Fruit fly (Drosophila melanogaster) whole organism, embryonic: ENCODE data around the gene CG42674.

Source experiments
- CG1024 ChIP-seq: fragments of 200-800 bp; sonication (Bioruptor generic); IDR thresholded peaks from 2 replicates; pipeline ENCODE4 v1.3.6; 2022; ENCODE audit warnings: missing biosample characterization, missing genetic modification characterization
- CG10431 ChIP-seq: fragments of 200-800 bp; sonication (Bioruptor generic); optimal IDR thresholded peaks from 3 replicates; lab custom pipeline; 2018; ENCODE audit warnings: missing biosample characterization, mild to moderate bottlenecking, missing genetic modification characterization
- CG11247 ChIP-seq: fragments of 200-800 bp; sonication (Bioruptor generic); IDR thresholded peaks from 2 replicates; pipeline ENCODE4 v1.3.6; 2022; ENCODE audit warnings: missing biosample characterization, missing genetic modification characterization
- CG11398 ChIP-seq: fragments of 200-800 bp; sonication (Bioruptor generic); optimal IDR thresholded peaks from 2 replicates; lab custom pipeline; 2016; ENCODE audit warnings: missing biosample characterization, missing genetic modification characterization
- CG11723 ChIP-seq: fragments of 200-800 bp; sonication (Bioruptor generic); optimal IDR thresholded peaks from 2 replicates; lab custom pipeline; 2017; ENCODE audit warnings: missing biosample characterization, mild to moderate bottlenecking, missing genetic modification characterization
- CG15011 ChIP-seq: fragments of 200-800 bp; sonication (Bioruptor generic); optimal IDR thresholded peaks from 3 replicates; lab custom pipeline; 2018; ENCODE audit warnings: missing biosample characterization, mild to moderate bottlenecking, missing genetic modification characterization
- CG18011 ChIP-seq: fragments of 200-800 bp; sonication (Bioruptor generic); optimal IDR thresholded peaks from 2 replicates; lab custom pipeline; 2017; ENCODE audit warnings: missing biosample characterization, missing genetic modification characterization, mild to moderate bottlenecking, moderate library complexity, missing genotype
- CG1832 ChIP-seq: fragments of 200-800 bp; sonication (Bioruptor generic); optimal IDR thresholded peaks from 2 replicates; lab custom pipeline; 2017; ENCODE audit warnings: missing biosample characterization, mild to moderate bottlenecking, missing genetic modification characterization, inconsistent platforms
- CG18476 ChIP-seq: fragments of 200-800 bp; sonication (Bioruptor generic); optimal IDR thresholded peaks from 2 replicates; lab custom pipeline; 2016; ENCODE audit warnings: missing biosample characterization, mild to moderate bottlenecking, missing genetic modification characterization
- CG18599 ChIP-seq: fragments of 200-800 bp; sonication (Bioruptor generic); optimal IDR thresholded peaks from 3 replicates; lab custom pipeline; 2017; ENCODE audit warnings: missing biosample characterization, missing genetic modification characterization, mild to moderate bottlenecking, moderate library complexity, missing genetic modification reagents
- CG2129 ChIP-seq: fragments of 200-800 bp; sonication (Bioruptor generic); IDR thresholded peaks from 2 replicates; pipeline ENCODE4 v1.3.6; 2022; ENCODE audit warnings: missing biosample characterization, missing genetic modification characterization; ENCODE audit not compliant: partially characterized antibody
- CG34376 ChIP-seq: fragments of 200-800 bp; sonication (Bioruptor generic); optimal IDR thresholded peaks from 2 replicates; lab custom pipeline; 2018; ENCODE audit warnings: missing biosample characterization, mild to moderate bottlenecking, missing genetic modification characterization
- CG34422 ChIP-seq: fragments of 200-800 bp; sonication (Bioruptor generic); IDR thresholded peaks from 3 replicates; pipeline ENCODE4 v1.3.6; 2022; ENCODE audit warnings: missing biosample characterization, missing genetic modification characterization
- CG4617 ChIP-seq: fragments of 200-800 bp; sonication (Bioruptor generic); optimal IDR thresholded peaks from 3 replicates; lab custom pipeline; 2016; ENCODE audit warnings: missing biosample characterization, missing genetic modification characterization, borderline replicate concordance
- CG6254 ChIP-seq: fragments of 200-800 bp; sonication (Bioruptor generic); optimal IDR thresholded peaks from 3 replicates; lab custom pipeline; 2017; ENCODE audit warnings: mild to moderate bottlenecking, missing biosample characterization, missing genetic modification reagents, missing genetic modification characterization
- CG7357 ChIP-seq: fragments of 200-800 bp; sonication (Bioruptor generic); IDR thresholded peaks from 3 replicates; pipeline ENCODE4 v1.3.6; 2022; ENCODE audit warnings: missing biosample characterization, missing genetic modification characterization
- CG7987 ChIP-seq: fragments of 200-800 bp; sonication (Bioruptor generic); optimal IDR thresholded peaks from 2 replicates; lab custom pipeline; 2018; ENCODE audit warnings: missing biosample characterization, mild to moderate bottlenecking, missing genetic modification characterization, moderate library complexity
- CoRest ChIP-seq: fragments of 200-800 bp; sonication (Bioruptor generic); optimal IDR thresholded peaks from 3 replicates; lab custom pipeline; 2018; ENCODE audit warnings: missing biosample characterization, mild to moderate bottlenecking, missing genetic modification characterization, moderate library complexity
- Deaf1 ChIP-seq: fragments of 200-800 bp; optimal IDR thresholded peaks from 3 replicates; lab custom pipeline; 2019; ENCODE audit warnings: missing biosample characterization, mild to moderate bottlenecking, missing genetic modification characterization, moderate library complexity
- Dfd ChIP-seq, 2 experiments: fragments of >200 bp; optimal IDR thresholded peaks; 2 replicates each; lab custom pipeline; 2017; ENCODE audit warnings: missing biosample characterization in 2 of 2, missing genetic modification characterization in 2 of 2
- Gug ChIP-seq: fragments of 200-800 bp; sonication (Bioruptor generic); IDR thresholded peaks from 4 replicates; pipeline ENCODE4 v1.3.6; 2022; ENCODE audit warnings: missing biosample characterization, missing genetic modification characterization
- HLH54F ChIP-seq: fragments of 200-800 bp; sonication (Bioruptor generic); optimal IDR thresholded peaks from 3 replicates; lab custom pipeline; 2016; ENCODE audit warnings: missing biosample characterization, missing genetic modification characterization
- MESR4 ChIP-seq: fragments of 200-800 bp; sonication (Bioruptor generic); optimal IDR thresholded peaks from 2 replicates; lab custom pipeline; 2018; ENCODE audit warnings: missing biosample characterization, mild to moderate bottlenecking, missing genetic modification characterization, moderate library complexity
- Mad ChIP-seq: fragments of 200-800 bp; sonication (Bioruptor generic); optimal IDR thresholded peaks from 2 replicates; lab custom pipeline; 2016; ENCODE audit warnings: missing biosample characterization, missing genetic modification characterization
- Med ChIP-seq: fragments of 200-800 bp; sonication (Bioruptor generic); peaks from one replicate; lab custom pipeline; 2016; ENCODE audit warnings: missing biosample characterization, missing genetic modification characterization, mild to moderate bottlenecking, inconsistent platforms, moderate library complexity
- Pdp1 ChIP-seq, 2 experiments: fragments of 200-800 bp; sonication (Bioruptor generic); optimal IDR thresholded peaks; 3 replicates each; lab custom pipeline; 2016; ENCODE audit warnings: missing biosample characterization in 2 of 2, missing genetic modification characterization in 2 of 2, mild to moderate bottlenecking in 1 of 2, moderate library complexity in 1 of 2
- Sry-δ ChIP-seq: fragments of 200-800 bp; sonication (Bioruptor generic); optimal IDR thresholded peaks from 2 replicates; lab custom pipeline; 2016; ENCODE audit warnings: missing biosample characterization, missing genetic modification characterization
- al ChIP-seq: fragments of 200-800 bp; sonication (Bioruptor generic); IDR thresholded peaks from 2 replicates; pipeline ENCODE4 v1.3.6; 2022; ENCODE audit warnings: missing biosample characterization, missing genetic modification characterization
- bigmax ChIP-seq: fragments of 200-800 bp; sonication (Bioruptor generic); optimal IDR thresholded peaks from 2 replicates; lab custom pipeline; 2018; ENCODE audit warnings: missing biosample characterization, mild to moderate bottlenecking, missing genetic modification characterization
- ci ChIP-seq: fragments of 200-800 bp; sonication (Bioruptor generic); IDR thresholded peaks from 3 replicates; pipeline ENCODE4 v1.3.6; 2022; ENCODE audit warnings: missing biosample characterization, missing genetic modification characterization
- cwo ChIP-seq: fragments of 200-800 bp; sonication (Bioruptor generic); optimal IDR thresholded peaks from 3 replicates; lab custom pipeline; 2017; ENCODE audit warnings: missing biosample characterization, missing genetic modification characterization, mild to moderate bottlenecking, moderate library complexity, missing genetic modification reagents
- esg ChIP-seq: fragments of 200-800 bp; sonication (Bioruptor generic); conservative IDR thresholded peaks from 2 replicates; pipeline ENCODE4 v1.3.6; 2022; ENCODE audit warnings: missing biosample characterization, missing genetic modification characterization
- exex ChIP-seq: fragments of 200-800 bp; sonication (Bioruptor generic); optimal IDR thresholded peaks from 4 replicates; lab custom pipeline; 2018; ENCODE audit warnings: missing biosample characterization, mild to moderate bottlenecking, missing genetic modification characterization, moderate library complexity
- grn ChIP-seq: fragments of 200-800 bp; sonication (Bioruptor generic); optimal IDR thresholded peaks from 3 replicates; lab custom pipeline; 2017; ENCODE audit warnings: missing biosample characterization, missing genetic modification characterization
- gro ChIP-seq: fragments of 200-800 bp; sonication (Bioruptor generic); optimal IDR thresholded peaks from 2 replicates; lab custom pipeline; 2016; ENCODE audit warnings: missing biosample characterization, missing genetic modification characterization
- gt ChIP-seq: fragments of 200-800 bp; sonication (Bioruptor generic); IDR thresholded peaks from 2 replicates; pipeline ENCODE4 v1.3.6; 2022; ENCODE audit warnings: missing biosample characterization, missing genetic modification characterization
- h ChIP-seq: fragments of >200 bp; optimal IDR thresholded peaks from 2 replicates; lab custom pipeline; 2017
- hkb ChIP-seq, 2 experiments: fragments of 200-800 bp in 1 of 2; fragments of >200 bp in 1 of 2; sonication (Bioruptor generic) in 1 of 2; IDR thresholded peaks in 1 of 2; optimal IDR thresholded peaks in 1 of 2; 2 replicates each; pipeline versions ENCODE4 v1.3.6 to Lab custom; 2017 to 2022; ENCODE audit warnings: missing biosample characterization in 1 of 2, missing genetic modification characterization in 1 of 2
- onecut ChIP-seq: fragments of 200-800 bp; sonication (Bioruptor generic); IDR thresholded peaks from 2 replicates; pipeline ENCODE4 v1.3.6; 2022; ENCODE audit warnings: missing biosample characterization, missing genetic modification characterization
- rib ChIP-seq: fragments of 200-800 bp; sonication (Bioruptor generic); IDR thresholded peaks from 2 replicates; pipeline ENCODE4 v1.3.6; 2022; ENCODE audit warnings: missing biosample characterization, missing genetic modification characterization
- sd ChIP-seq: fragments of 200-800 bp; sonication (Bioruptor generic); optimal IDR thresholded peaks from 3 replicates; lab custom pipeline; 2018; ENCODE audit warnings: missing biosample characterization, mild to moderate bottlenecking, missing genetic modification characterization, moderate library complexity
- so ChIP-seq: fragments of 200-800 bp; sonication (Bioruptor generic); IDR thresholded peaks from 3 replicates; pipeline ENCODE4 v1.3.6; 2022; ENCODE audit warnings: missing biosample characterization, missing genetic modification characterization
- sug ChIP-seq: fragments of 200-800 bp; optimal IDR thresholded peaks from 2 replicates; lab custom pipeline; 2019; ENCODE audit warnings: missing biosample characterization, mild to moderate bottlenecking, missing genetic modification characterization, moderate library complexity
- tap ChIP-seq: fragments of 200-800 bp; optimal IDR thresholded peaks from 3 replicates; lab custom pipeline; 2019; ENCODE audit warnings: missing biosample characterization, mild to moderate bottlenecking, missing genetic modification characterization, moderate library complexity
- tgo ChIP-seq: fragments of 200-800 bp; sonication (Bioruptor generic); IDR thresholded peaks from 3 replicates; pipeline ENCODE4 v1.3.6; 2022; ENCODE audit warnings: missing biosample characterization, missing genetic modification characterization
- unc-4 ChIP-seq: fragments of 200-800 bp; sonication (Bioruptor generic); IDR thresholded peaks from 2 replicates; pipeline ENCODE4 v1.3.6; 2022; ENCODE audit warnings: missing biosample characterization, missing genetic modification characterization; ENCODE audit not compliant: partially characterized antibody
- usp ChIP-seq: fragments of >200 bp; optimal IDR thresholded peaks from 2 replicates; lab custom pipeline; 2017; ENCODE audit warnings: missing biosample characterization, missing genetic modification characterization

Gene CG42674

dm6 chr3L:20194731-20195130, 3.4 kb downstream of the CG42674 start (continued):
- no peak for TF ChIP-seq CG15011 (GFP tag; lab: Kevin White, UChicago)
- no peak for TF ChIP-seq CG11247
- TF ChIP-seq CG18011 (GFP tag; lab: Kevin White, UChicago): no peak
- no peak for TF ChIP-seq CG7987 (GFP tag; lab: Kevin White, UChicago)
- TF ChIP-seq h (lab: Kevin White, UChicago): no peak
- peak; percentile 90 for TF ChIP-seq Med (GFP tag; lab: Kevin White, UChicago)
- TF ChIP-seq Sry-δ (GFP tag; lab: Kevin White, UChicago): no peak

dm6 chr3L:20193748-20194058, 4.4 kb downstream of the CG42674 start:
- TF ChIP-seq CG6254 (GFP tag; lab: Kevin White, UChicago) (no peak), sd (tag; lab: Kevin White, UChicago) (peak; percentile 42), gt (GFP tag; lab: Robert Waterston, UW) (no peak), CG11723 (GFP tag; lab: Kevin White, UChicago) (no peak), so (GFP tag; lab: Robert Waterston, UW) (no peak), unc-4 (GFP tag; lab: Robert Waterston, UW) (no peak), rib (GFP tag; lab: Robert Waterston, UW) (no peak), HLH54F (GFP tag; lab: Kevin White, UChicago) (no peak), gro (peak; percentile 7), Mad (GFP tag; lab: Kevin White, UChicago) (no peak), onecut (GFP tag; lab: Robert Waterston, UW) (no peak), exex (tag; lab: Kevin White, UChicago) (peak; percentile 97), hkb (optimal IDR thresholded peaks at IDR 0.05; lab: Kevin White, UChicago) (no peak), hkb (GFP tag; IDR thresholded peaks at IDR 0.05; lab: Robert Waterston, UW) (no peak), cwo (GFP tag; lab: Kevin White, UChicago) (peak; percentile 35), esg (GFP tag; lab: Robert Waterston, UW) (no peak), CG34376 (GFP tag; lab: Kevin White, UChicago) (peak; percentile 90), CG18599 (peak; percentile 8), CoRest (tag; lab: Kevin White, UChicago) (no peak), CG1832 (no peak), Gug (GFP tag; lab: Robert Waterston, UW) (no peak), bigmax (GFP tag; lab: Kevin White, UChicago) (no peak), Pdp1 (GFP tag; optimal IDR thresholded peaks at IDR 0.05; lab: Kevin White, UChicago) (no peak), ci (GFP tag; lab: Robert Waterston, UW) (no peak), CG18476 (GFP tag; lab: Kevin White, UChicago) (no peak), tap (tag; lab: Kevin White, UChicago) (no peak), CG1024 (GFP tag; lab: Robert Waterston, UW) (no peak), Deaf1 (tag; lab: Kevin White, UChicago) (peak; percentile 22), sug (tag; lab: Kevin White, UChicago) (peak; percentile 73), Med (GFP tag; lab: Kevin White, UChicago) (peak; percentile 0), grn (GFP tag; lab: Kevin White, UChicago) (peak; percentile 73)

- TF ChIP-seq CG4617 (GFP tag; lab: Kevin White, UChicago) (no peak), Pdp1 (GFP tag; optimal IDR thresholded peaks at IDR 0.05; lab: Kevin White, UChicago) (peak in 1 of 2 experiments; percentile 72), usp (GFP tag; lab: Kevin White, UChicago) (no peak), CG34422 (0 out of 3 replicates have a peak, but pooled peaks have one; percentile 7), CG7357 (no peak), CG2129 (GFP tag; lab: Robert Waterston, UW) (no peak), MESR4 (GFP tag; lab: Kevin White, UChicago) (no peak), CG11398 (GFP tag; lab: Kevin White, UChicago) (no peak), tgo (GFP tag; lab: Robert Waterston, UW) (0 out of 3 replicates have a peak, but pooled peaks have one; percentile 15), Dfd (GFP tag; optimal IDR thresholded peaks at IDR 0.05; lab: Kevin White, UChicago) (no peak), CG34376 (GFP tag; lab: Kevin White, UChicago) (no peak), CG10431 (GFP tag; lab: Kevin White, UChicago) (no peak), al (GFP tag; lab: Robert Waterston, UW) (no peak)
Measured at dm6 chr3L:20192872-20193747, 5.0 kb downstream of the CG42674 start.
